Worm (Caenorhabditis elegans) whole organism, mixed stage, embryonic: Measurements from ENCODE around the gene xpf-1.

ENCODE experiments used
- hlh-1 ChIP-seq: fragments of 150-350 bp; optimal IDR thresholded peaks from 2 replicates; lab custom pipeline; 2014; ENCODE audit warnings: missing biosample characterization, missing genetic modification reagents, missing genetic modification characterization
- nhr-12 ChIP-seq: fragments of 150-350 bp; optimal IDR thresholded peaks from 2 replicates; lab custom pipeline; 2014; ENCODE audit warnings: missing biosample characterization, missing genetic modification characterization
- nhr-2 ChIP-seq: fragments of 150-350 bp; optimal IDR thresholded peaks from 2 replicates; lab custom pipeline; 2014; ENCODE audit warnings: missing biosample characterization, missing genetic modification characterization
- tbx-8 ChIP-seq: fragments of 200-800 bp; sonication (Bioruptor generic); optimal IDR thresholded peaks from 2 replicates; lab custom pipeline; 2018; ENCODE audit warnings: mild to moderate bottlenecking, missing genetic modification characterization, moderate library complexity, missing compliant biosample characterization

DNA sequence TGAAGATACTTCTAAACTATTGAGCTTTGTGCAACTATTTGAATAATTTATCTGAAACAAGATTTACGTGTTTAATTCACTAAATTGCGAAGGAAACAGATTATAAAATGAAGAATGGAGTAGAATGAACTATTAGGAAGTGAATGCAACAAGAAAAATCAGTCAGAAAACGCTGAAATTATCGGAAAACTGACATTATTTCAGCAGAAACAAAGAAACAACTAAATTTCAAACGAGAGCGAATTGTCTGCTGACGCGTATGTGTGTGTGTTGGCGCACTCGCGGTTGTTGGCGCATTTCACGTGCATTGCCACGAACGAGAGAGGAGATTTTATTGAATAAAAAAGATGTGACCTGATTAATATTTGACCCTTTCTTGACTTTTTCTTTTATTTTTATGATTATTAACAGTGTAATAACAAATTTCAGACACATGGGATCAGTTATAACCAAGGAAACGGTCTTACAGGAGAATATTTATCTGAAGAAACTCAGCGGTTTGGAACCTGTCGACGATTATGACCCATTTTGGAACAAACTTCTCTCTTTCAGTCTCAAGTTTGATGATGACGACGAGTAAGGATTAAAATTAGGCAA is 20.0 kb upstream of the xpf-1 start, which contains the start of the genes trr-1 and C47D12.2:
- no peak for TF ChIP-seq hlh-1 (tag; lab: Kevin White, UChicago)
- TF ChIP-seq nhr-12 (tag; lab: Kevin White, UChicago), result no peak
- TF ChIP-seq nhr-2 (tag; lab: Kevin White, UChicago), result no peak
- no peak for TF ChIP-seq tbx-8 (GFP tag; lab: Kevin White, UChicago)
